Fruit fly (Drosophila melanogaster) whole organism, embryonic: ENCODE measurements around the gene CG17472.

Source experiments
- Adf1 ChIP-seq: fragments of 200-800 bp; sonication (Bioruptor generic); IDR thresholded peaks from 2 replicates; pipeline ENCODE4 v1.3.6; 2022; ENCODE audit warnings: missing biosample characterization, missing genetic modification characterization
- Bgb ChIP-seq: fragments of 200-800 bp; sonication (Bioruptor generic); IDR thresholded peaks from 2 replicates; pipeline ENCODE4 v1.3.6; 2022; ENCODE audit warnings: missing biosample characterization, missing genetic modification characterization; ENCODE audit not compliant: partially characterized antibody
- C15 ChIP-seq: fragments of 200-800 bp; sonication (Bioruptor generic); IDR thresholded peaks from 3 replicates; pipeline ENCODE4 v1.3.6; 2022; ENCODE audit warnings: missing biosample characterization, missing genetic modification characterization
- CG1024 ChIP-seq: fragments of 200-800 bp; sonication (Bioruptor generic); IDR thresholded peaks from 2 replicates; pipeline ENCODE4 v1.3.6; 2022; ENCODE audit warnings: missing biosample characterization, missing genetic modification characterization
- CG12155 ChIP-seq: fragments of 200-800 bp; sonication (Bioruptor generic); optimal IDR thresholded peaks from 3 replicates; lab custom pipeline; 2016; ENCODE audit warnings: missing biosample characterization, missing genetic modification characterization
- CG15601 ChIP-seq: fragments of 200-800 bp; sonication (Bioruptor generic); optimal IDR thresholded peaks from 3 replicates; lab custom pipeline; 2019; ENCODE audit warnings: missing biosample characterization, mild to moderate bottlenecking, missing genetic modification characterization, moderate library complexity
- CG16863 ChIP-seq: fragments of 200-800 bp; sonication (Bioruptor generic); optimal IDR thresholded peaks from 3 replicates; lab custom pipeline; 2016; ENCODE audit warnings: missing biosample characterization, missing genetic modification characterization
- CG2116 ChIP-seq: fragments of 200-800 bp; sonication (Bioruptor generic); optimal IDR thresholded peaks from 3 replicates; lab custom pipeline; 2018; ENCODE audit warnings: missing biosample characterization, mild to moderate bottlenecking, missing genetic modification characterization
- CG31441 ChIP-seq: fragments of 200-800 bp; sonication (Bioruptor generic); IDR thresholded peaks from 2 replicates; pipeline ENCODE4 v1.3.6; 2022; ENCODE audit warnings: missing biosample characterization, missing genetic modification characterization
- CG32767 ChIP-seq: fragments of 200-800 bp; sonication (Bioruptor generic); IDR thresholded peaks from 2 replicates; pipeline ENCODE4 v1.3.6; 2022; ENCODE audit warnings: missing biosample characterization, missing genetic modification characterization
- CG4854 ChIP-seq: fragments of 200-800 bp; sonication (Bioruptor generic); optimal IDR thresholded peaks from 2 replicates; lab custom pipeline; 2016; ENCODE audit warnings: missing biosample characterization, missing genetic modification characterization, inconsistent platforms
- CG6175 ChIP-seq: fragments of 200-800 bp; sonication (Bioruptor generic); IDR thresholded peaks from 3 replicates; pipeline ENCODE4 v1.3.6; 2022; ENCODE audit warnings: missing biosample characterization, missing genetic modification characterization
- CG6854 ChIP-seq: fragments of 200-800 bp; sonication (Bioruptor generic); optimal IDR thresholded peaks from 3 replicates; lab custom pipeline; 2017; ENCODE audit warnings: missing biosample characterization, mild to moderate bottlenecking, missing genetic modification characterization
- D ChIP-seq, 2 experiments: fragments of 200-800 bp in 1 of 2; fragments of >200 bp in 1 of 2; sonication (Bioruptor generic) in 1 of 2; optimal IDR thresholded peaks; 2 replicates in 1 of 2; 3 replicates in 1 of 2; lab custom pipeline; 2017; ENCODE audit warnings: mild to moderate bottlenecking in 1 of 2, missing biosample characterization in 1 of 2, missing genetic modification characterization in 1 of 2, missing genetic modification reagents in 1 of 2
- Dad ChIP-seq: fragments of 200-800 bp; sonication (Bioruptor generic); optimal IDR thresholded peaks from 3 replicates; lab custom pipeline; 2016; ENCODE audit warnings: missing biosample characterization, missing genetic modification characterization
- Gug ChIP-seq: fragments of 200-800 bp; sonication (Bioruptor generic); IDR thresholded peaks from 4 replicates; pipeline ENCODE4 v1.3.6; 2022; ENCODE audit warnings: missing biosample characterization, missing genetic modification characterization
- H15 ChIP-seq: fragments of 200-800 bp; sonication (Bioruptor generic); IDR thresholded peaks from 3 replicates; pipeline ENCODE4 v1.3.6; 2022; ENCODE audit warnings: missing biosample characterization, missing genetic modification characterization
- H2.0 ChIP-seq: fragments of 200-800 bp; sonication (Bioruptor generic); IDR thresholded peaks from 2 replicates; pipeline ENCODE4 v1.3.6; 2022; ENCODE audit warnings: missing biosample characterization, missing genetic modification characterization
- Kr ChIP-seq: fragments of 200-800 bp; sonication (Bioruptor generic); optimal IDR thresholded peaks from 2 replicates; lab custom pipeline; 2017; ENCODE audit warnings: missing biosample characterization, mild to moderate bottlenecking, missing genetic modification characterization
- Mad ChIP-seq: fragments of 200-800 bp; sonication (Bioruptor generic); optimal IDR thresholded peaks from 2 replicates; lab custom pipeline; 2016; ENCODE audit warnings: missing biosample characterization, missing genetic modification characterization
- Meics ChIP-seq: fragments of 200-800 bp; sonication (Bioruptor generic); optimal IDR thresholded peaks from 2 replicates; lab custom pipeline; 2017; ENCODE audit warnings: missing biosample characterization, mild to moderate bottlenecking, missing genetic modification characterization
- Neu2 ChIP-seq: fragments of 200-800 bp; sonication (Bioruptor generic); optimal IDR thresholded peaks from 3 replicates; lab custom pipeline; 2016; ENCODE audit warnings: missing biosample characterization, missing genetic modification characterization, borderline replicate concordance
- Nf-YA ChIP-seq: fragments of 200-800 bp; sonication (Bioruptor generic); IDR thresholded peaks from 2 replicates; pipeline ENCODE4 v1.3.6; 2022; ENCODE audit warnings: missing biosample characterization, missing genetic modification characterization
- Nf-YB ChIP-seq: fragments of 200-800 bp; sonication (Bioruptor generic); optimal IDR thresholded peaks from 3 replicates; lab custom pipeline; 2019; ENCODE audit warnings: missing biosample characterization, mild to moderate bottlenecking, missing genetic modification characterization, moderate library complexity
- NfI ChIP-seq: fragments of 200-800 bp; sonication (Bioruptor generic); optimal IDR thresholded peaks from 3 replicates; lab custom pipeline; 2018; ENCODE audit warnings: missing biosample characterization, mild to moderate bottlenecking, missing genetic modification characterization, moderate library complexity
- Opbp ChIP-seq: fragments of 200-800 bp; sonication (Bioruptor generic); IDR thresholded peaks from 3 replicates; pipeline ENCODE4 v1.3.6; 2022; ENCODE audit warnings: missing biosample characterization, missing genetic modification characterization; ENCODE audit not compliant: partially characterized antibody
- Ptx1 ChIP-seq: fragments of 200-800 bp; sonication (Bioruptor generic); IDR thresholded peaks from 2 replicates; pipeline ENCODE4 v1.3.6; 2022; ENCODE audit warnings: missing biosample characterization, missing genetic modification characterization
- Usf ChIP-seq: fragments of 200-800 bp; sonication (Bioruptor generic); optimal IDR thresholded peaks from 2 replicates; lab custom pipeline; 2017; ENCODE audit warnings: missing genotype, missing biosample characterization, missing genetic modification characterization
- bcd ChIP-seq: fragments of 200-800 bp; sonication (Bioruptor generic); optimal IDR thresholded peaks from 2 replicates; lab custom pipeline; 2017; ENCODE audit warnings: missing biosample characterization, mild to moderate bottlenecking, missing genetic modification characterization
- dimm ChIP-seq: fragments of 200-800 bp; sonication (Bioruptor generic); IDR thresholded peaks from 2 replicates; pipeline ENCODE4 v1.3.6; 2022; ENCODE audit warnings: missing biosample characterization, missing genetic modification characterization
- esg ChIP-seq: fragments of 200-800 bp; sonication (Bioruptor generic); conservative IDR thresholded peaks from 2 replicates; pipeline ENCODE4 v1.3.6; 2022; ENCODE audit warnings: missing biosample characterization, missing genetic modification characterization
- fd64A ChIP-seq: fragments of 200-800 bp; sonication (Bioruptor generic); optimal IDR thresholded peaks from 3 replicates; lab custom pipeline; 2018; ENCODE audit warnings: missing biosample characterization, mild to moderate bottlenecking, missing genetic modification characterization
- fru ChIP-seq: fragments of >200 bp; optimal IDR thresholded peaks from 2 replicates; lab custom pipeline; 2017
- gcm2 ChIP-seq: fragments of 200-800 bp; sonication (Bioruptor generic); optimal IDR thresholded peaks from 2 replicates; lab custom pipeline; 2016; ENCODE audit warnings: missing biosample characterization, missing genetic modification characterization
- gfzf ChIP-seq: fragments of 200-800 bp; sonication (Bioruptor generic); optimal IDR thresholded peaks from 2 replicates; lab custom pipeline; 2016; ENCODE audit warnings: missing biosample characterization, mild to moderate bottlenecking, missing genetic modification characterization, moderate library complexity
- gro ChIP-seq: fragments of 200-800 bp; sonication (Bioruptor generic); optimal IDR thresholded peaks from 2 replicates; lab custom pipeline; 2016; ENCODE audit warnings: missing biosample characterization, missing genetic modification characterization
- gsb ChIP-seq: fragments of 200-800 bp; sonication (Bioruptor generic); IDR thresholded peaks from 2 replicates; pipeline ENCODE4 v1.3.6; 2022; ENCODE audit warnings: missing biosample characterization, missing genetic modification characterization
- org-1 ChIP-seq: fragments of 200-800 bp; sonication (Bioruptor generic); optimal IDR thresholded peaks from 2 replicates; lab custom pipeline; 2017; ENCODE audit warnings: missing biosample characterization, missing genetic modification characterization
- pho ChIP-seq: fragments of 200-800 bp; sonication (Bioruptor generic); optimal IDR thresholded peaks from 2 replicates; lab custom pipeline; 2016; ENCODE audit warnings: missing biosample characterization, missing genetic modification characterization
- pzg ChIP-seq: fragments of 200-800 bp; sonication (Bioruptor generic); optimal IDR thresholded peaks from 3 replicates; lab custom pipeline; 2018; ENCODE audit warnings: missing biosample characterization, mild to moderate bottlenecking, missing genetic modification characterization, moderate library complexity
- repo ChIP-seq: fragments of 200-800 bp; sonication (Bioruptor generic); optimal IDR thresholded peaks from 2 replicates; lab custom pipeline; 2016; ENCODE audit warnings: missing biosample characterization, missing genetic modification characterization
- schlank ChIP-seq: fragments of 200-800 bp; sonication (Bioruptor generic); optimal IDR thresholded peaks from 2 replicates; lab custom pipeline; 2018; ENCODE audit warnings: missing biosample characterization, mild to moderate bottlenecking, missing genetic modification characterization
- sd ChIP-seq: fragments of 200-800 bp; sonication (Bioruptor generic); optimal IDR thresholded peaks from 3 replicates; lab custom pipeline; 2018; ENCODE audit warnings: missing biosample characterization, mild to moderate bottlenecking, missing genetic modification characterization, moderate library complexity
- shn ChIP-seq: fragments of 200-800 bp; sonication (Bioruptor generic); optimal IDR thresholded peaks from 3 replicates; lab custom pipeline; 2016; ENCODE audit warnings: missing biosample characterization, missing genetic modification characterization
- slp2 ChIP-seq: fragments of 200-800 bp; sonication (Bioruptor generic); optimal IDR thresholded peaks from 2 replicates; lab custom pipeline; 2016; ENCODE audit warnings: missing biosample characterization, missing genetic modification characterization
- so ChIP-seq: fragments of 200-800 bp; sonication (Bioruptor generic); IDR thresholded peaks from 3 replicates; pipeline ENCODE4 v1.3.6; 2022; ENCODE audit warnings: missing biosample characterization, missing genetic modification characterization
- tll ChIP-seq, 2 experiments: fragments of 200-800 bp in 1 of 2; fragments of >200 bp in 1 of 2; sonication (Bioruptor generic) in 1 of 2; optimal IDR thresholded peaks; 2 replicates each; lab custom pipeline; 2017 to 2019; ENCODE audit warnings: missing biosample characterization in 2 of 2, missing genetic modification characterization in 2 of 2, mild to moderate bottlenecking in 1 of 2, moderate library complexity in 1 of 2
- tna ChIP-seq: fragments of 200-800 bp; sonication (Bioruptor generic); IDR thresholded peaks from 2 replicates; pipeline ENCODE4 v1.3.6; 2022; ENCODE audit warnings: missing biosample characterization, missing genetic modification characterization; ENCODE audit not compliant: partially characterized antibody
- unpg ChIP-seq: fragments of 200-800 bp; sonication (Bioruptor generic); optimal IDR thresholded peaks from 3 replicates; lab custom pipeline; 2018; ENCODE audit warnings: missing biosample characterization, mild to moderate bottlenecking, missing genetic modification characterization, moderate library complexity
- z ChIP-seq: fragments of 200-800 bp; sonication (Bioruptor generic); IDR thresholded peaks from 3 replicates; pipeline ENCODE4 v1.3.6; 2022; ENCODE audit warnings: missing biosample characterization, missing genetic modification characterization

The CG17472 gene

dm6 chr2L:20645394-20645869 lies 11.1 kb downstream of the CG17472 start, which contains the start of the genes phr6-4 and CG2608 (continued):
- peak; percentile 37 for TF ChIP-seq pzg (GFP tag; lab: Kevin White, UChicago)
- TF ChIP-seq CG15601 (tag; lab: Kevin White, UChicago): peak; percentile 92
- peak; percentile 87 for TF ChIP-seq Ptx1 (GFP tag; lab: Robert Waterston, UW)
- TF ChIP-seq CG4854 (GFP tag; lab: Kevin White, UChicago): peak; percentile 87
- peak; percentile 84 for TF ChIP-seq org-1
- peak; percentile 87 for TF ChIP-seq CG32767 (GFP tag; lab: Robert Waterston, UW)
- TF ChIP-seq gcm2 (GFP tag; lab: Kevin White, UChicago): peak; percentile 59
- no peak for TF ChIP-seq Bgb (GFP tag; lab: Robert Waterston, UW)
- peak; percentile 77 for TF ChIP-seq CG16863 (GFP tag; lab: Kevin White, UChicago)
- no peak for TF ChIP-seq fru
- no peak for TF ChIP-seq sd (tag; lab: Kevin White, UChicago)
- TF ChIP-seq bcd (GFP tag; lab: Kevin White, UChicago): peak; percentile 92
- peak; percentile 82 for TF ChIP-seq esg (GFP tag; lab: Robert Waterston, UW)
- peak; percentile 66 for TF ChIP-seq repo (GFP tag; lab: Kevin White, UChicago)
- peak; percentile 82 for TF ChIP-seq CG6854 (GFP tag; lab: Kevin White, UChicago)
- peak; percentile 68 for TF ChIP-seq CG6175
- TF ChIP-seq fd64A (GFP tag; lab: Kevin White, UChicago): peak; percentile 75
- no peak for TF ChIP-seq tna (GFP tag; lab: Robert Waterston, UW)
- peak; percentile 87 for TF ChIP-seq Mad
- peak; percentile 70 for TF ChIP-seq dimm (GFP tag; lab: Robert Waterston, UW)
- TF ChIP-seq so (GFP tag; lab: Robert Waterston, UW): peak; percentile 89
- TF ChIP-seq Neu2 (GFP tag; lab: Kevin White, UChicago): no peak
- TF ChIP-seq gsb (GFP tag; lab: Robert Waterston, UW): peak; percentile 64; the same call in 1 of the 2 replicates
- TF ChIP-seq gro: peak; percentile 90
- no peak for TF ChIP-seq D (optimal IDR thresholded peaks at IDR 0.05; lab: Kevin White, UChicago)
- TF ChIP-seq D (GFP tag; optimal IDR thresholded peaks at IDR 0.05; lab: Kevin White, UChicago): peak; percentile 89
- TF ChIP-seq Dad: peak; percentile 77
- peak; percentile 67 for TF ChIP-seq gfzf (GFP tag; lab: Kevin White, UChicago)
- peak; percentile 82 for TF ChIP-seq shn (GFP tag; lab: Kevin White, UChicago)
- TF ChIP-seq Opbp (GFP tag; lab: Robert Waterston, UW): no peak
- peak; percentile 94 for TF ChIP-seq NfI (GFP tag; lab: Kevin White, UChicago)
- TF ChIP-seq Adf1 (GFP tag; lab: Robert Waterston, UW): peak; percentile 56
- TF ChIP-seq z (GFP tag; lab: Robert Waterston, UW): no peak
- TF ChIP-seq CG1024 (GFP tag; lab: Robert Waterston, UW): no peak; the same call in 1 of the 2 replicates
- TF ChIP-seq Gug (GFP tag; lab: Robert Waterston, UW): peak; percentile 85
- TF ChIP-seq Nf-YA (GFP tag; lab: Robert Waterston, UW): peak; percentile 61
- peak; percentile 82 for TF ChIP-seq Nf-YB (GFP tag; lab: Kevin White, UChicago)
- no peak for TF ChIP-seq Kr (GFP tag; lab: Kevin White, UChicago)
- peak; percentile 77 for TF ChIP-seq CG2116
- peak; percentile 84 for TF ChIP-seq Usf (GFP tag; lab: Kevin White, UChicago)
- peak; percentile 69; the same call in 1 of the 3 replicates for TF ChIP-seq C15 (GFP tag; lab: Robert Waterston, UW)
- peak; percentile 73 for TF ChIP-seq H2.0 (GFP tag; lab: Robert Waterston, UW)
- peak; percentile 71 for TF ChIP-seq schlank (tag; lab: Kevin White, UChicago)
- TF ChIP-seq CG12155 (GFP tag; lab: Kevin White, UChicago): peak; percentile 91
- TF ChIP-seq slp2 (GFP tag; lab: Kevin White, UChicago): peak; percentile 81
- TF ChIP-seq pho: peak; percentile 88
- TF ChIP-seq Meics (GFP tag; lab: Kevin White, UChicago): peak; percentile 93
- TF ChIP-seq H15 (GFP tag; lab: Robert Waterston, UW): peak; percentile 67; the same call in 2 of the 3 replicates
- no peak for TF ChIP-seq tll (GFP tag; optimal IDR thresholded peaks at IDR 0.05; lab: Kevin White, UChicago)
- peak; percentile 94 for TF ChIP-seq CG31441
- peak; percentile 94 for TF ChIP-seq unpg
